Fruit fly (Drosophila melanogaster) whole organism, prepupa: ENCODE results near the gene CG7332.

Experiments used
- Ets21C ChIP-seq: fragments of 200-800 bp; sonication (Bioruptor generic); optimal IDR thresholded peaks from 3 replicates; lab custom pipeline; 2016; ENCODE audit warnings: missing biosample characterization, missing genetic modification characterization
- Hr39 ChIP-seq: fragments of 200-800 bp; sonication (Bioruptor generic); optimal IDR thresholded peaks from 2 replicates; lab custom pipeline; 2016; ENCODE audit warnings: missing biosample characterization, missing genetic modification characterization
- vri ChIP-seq: fragments of 200-800 bp; sonication (Bioruptor generic); optimal IDR thresholded peaks from 3 replicates; lab custom pipeline; 2016; ENCODE audit warnings: missing biosample characterization, mild to moderate bottlenecking, missing genetic modification characterization

DNA sequence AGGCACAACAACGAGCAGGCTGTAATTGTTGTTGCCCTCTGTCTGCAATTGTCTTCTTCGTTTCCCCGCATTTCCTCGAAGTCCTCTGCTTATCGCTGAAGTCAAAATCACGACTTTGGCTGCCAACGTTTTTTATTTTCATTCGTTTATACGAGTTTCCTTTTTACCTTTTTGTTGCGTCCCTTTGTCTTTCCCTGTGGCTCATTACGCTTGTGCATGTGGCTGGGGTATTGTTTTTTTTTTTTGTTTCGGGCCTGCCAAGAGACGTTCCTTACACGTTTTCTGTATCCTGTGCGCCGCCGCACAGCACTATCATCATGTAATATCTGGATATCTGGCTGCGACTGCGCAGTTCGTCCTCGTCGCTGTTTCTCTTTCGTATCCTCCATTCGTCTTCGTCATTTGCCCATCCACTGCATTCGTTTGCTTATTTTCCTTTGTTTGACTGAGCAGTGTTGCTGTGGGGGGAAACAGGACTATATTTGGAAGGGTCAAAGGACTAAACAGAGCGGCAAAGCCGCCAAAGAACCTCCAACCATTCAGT lies 18.0 kb upstream of the CG7332 start:
- TF ChIP-seq vri (no peak), Hr39 (GFP tag; lab: Kevin White, UChicago) (no peak), Ets21C (GFP tag; lab: Kevin White, UChicago) (no peak)
